Worm (Caenorhabditis elegans): ENCODE measurements around the gene sto-1.

DNA sequence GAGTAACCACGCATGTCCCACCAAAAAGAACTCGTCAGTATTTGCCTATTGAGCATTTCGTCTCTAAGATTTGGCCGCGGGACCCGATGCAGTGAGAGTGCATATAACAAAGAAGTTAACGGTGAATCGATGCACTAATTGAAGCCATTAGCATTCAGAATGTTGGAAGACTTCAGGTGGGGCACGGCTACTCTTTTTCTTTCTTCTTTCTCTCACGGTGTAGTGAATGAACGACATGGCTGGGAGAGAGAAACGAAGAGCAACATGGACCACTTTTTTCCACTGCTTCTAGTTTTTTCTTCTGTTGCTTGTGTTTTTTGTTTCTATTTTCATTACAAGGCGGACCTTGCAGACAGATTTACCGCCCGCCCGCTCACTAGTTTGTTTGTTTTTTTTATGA, 21.5 kb upstream of the sto-1 start:
- no peak for TF ChIP-seq ama-1 (optimal IDR thresholded peaks at IDR 0.05)
- no peak for TF ChIP-seq tbx-11 (GFP tag; IDR thresholded peaks at IDR 0.05)
- TF ChIP-seq ets-7 (tag; optimal IDR thresholded peaks at IDR 0.05) = no peak
- no peak for TF ChIP-seq B0310.2 (tag; optimal IDR thresholded peaks at IDR 0.05)
- no peak for TF ChIP-seq tra-4 (tag; optimal IDR thresholded peaks at IDR 0.05)
- no peak for TF ChIP-seq ceh-36 (tag; optimal IDR thresholded peaks at IDR 0.05)
- TF ChIP-seq F13C5.2 (tag; optimal IDR thresholded peaks at IDR 0.05) = no peak

Measured in whole organism, early embryonic.